Worm (Caenorhabditis elegans) whole organism, dauer: ENCODE measurements around the gene kynu-1.

ENCODE experiments used
- unc-62 ChIP-seq: sonication (generic microtip); optimal IDR thresholded peaks from 2 replicates; lab custom pipeline; 2017; ENCODE audit warnings: missing biosample characterization, missing genetic modification reagents, missing genetic modification characterization

kynu-1 gene

ce11 chrX:6107962-6108361, 1.2 kb downstream of the kynu-1 start:
- TF ChIP-seq unc-62 (GFP tag; lab: Kevin White, UChicago), result no peak

DNA sequence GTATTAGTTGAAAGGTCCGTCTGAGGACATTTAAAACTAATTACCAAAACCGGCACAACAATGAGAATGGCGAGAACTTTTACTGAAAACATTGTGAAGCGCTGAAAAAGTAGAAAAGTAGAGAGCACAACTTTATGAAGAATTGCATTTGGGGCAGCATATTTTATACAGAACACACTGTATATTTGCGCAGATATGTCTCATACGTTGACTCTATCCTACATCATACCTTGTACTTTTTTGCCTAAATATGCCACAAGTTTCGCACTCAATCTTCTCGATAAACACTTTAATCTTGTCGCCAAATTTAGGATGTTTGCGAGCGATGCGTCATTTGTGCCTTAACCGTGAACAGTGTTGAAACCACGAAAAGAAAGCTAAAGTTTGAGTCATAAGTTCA, 5.8 kb downstream of the kynu-1 start, which contains the start of gene C15H9.11:
Gene C15H9.11, minus strand, starts transcription at position 101 of the 400 bp plus-strand sequence.
- no peak for TF ChIP-seq unc-62 (GFP tag; lab: Kevin White, UChicago)

DNA sequence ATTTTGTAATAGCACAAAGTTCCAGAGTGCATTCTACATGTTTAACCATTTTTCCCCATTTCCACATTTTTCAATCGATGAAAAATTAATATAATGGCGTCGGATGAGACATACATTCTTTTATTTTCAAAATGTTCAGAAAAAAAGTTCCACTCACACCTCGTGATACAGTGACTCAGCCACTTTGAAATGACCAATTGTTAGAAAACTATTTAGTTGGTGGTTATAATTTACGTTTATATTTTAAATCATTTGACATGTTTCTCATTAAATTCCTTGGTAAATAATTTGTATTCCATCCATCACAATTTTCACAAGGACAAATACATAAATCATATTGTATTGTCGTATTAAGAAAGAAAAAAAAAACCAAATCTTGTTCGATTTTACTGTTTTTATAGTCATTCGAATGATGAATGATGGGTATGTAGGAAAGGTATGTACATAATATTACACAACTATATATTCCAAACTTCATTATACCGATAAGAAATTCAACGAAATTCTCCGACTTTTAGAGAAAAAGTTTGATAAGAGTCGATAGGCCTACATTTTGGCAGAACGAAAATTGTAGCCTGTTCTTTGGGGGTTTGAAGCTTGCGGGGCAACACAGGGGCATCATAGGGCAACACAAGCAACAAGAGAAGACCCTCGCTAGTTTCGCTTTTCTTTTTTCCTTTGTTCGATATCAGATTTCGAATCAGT, 8.6 kb downstream of the kynu-1 start:
- TF ChIP-seq unc-62 (GFP tag; lab: Kevin White, UChicago), result no peak

- no peak for TF ChIP-seq unc-62 (GFP tag; lab: Kevin White, UChicago)
Measured at ce11 chrX:6098420-6098819, 10.7 kb downstream of the kynu-1 start.

ce11 chrX:6097551-6097950, 11.6 kb downstream of the kynu-1 start, which contains the start of gene C15H9.4:
C15H9.4 (plus strand) TSS chrX:6097643.
- no peak for TF ChIP-seq unc-62 (GFP tag; lab: Kevin White, UChicago)

DNA sequence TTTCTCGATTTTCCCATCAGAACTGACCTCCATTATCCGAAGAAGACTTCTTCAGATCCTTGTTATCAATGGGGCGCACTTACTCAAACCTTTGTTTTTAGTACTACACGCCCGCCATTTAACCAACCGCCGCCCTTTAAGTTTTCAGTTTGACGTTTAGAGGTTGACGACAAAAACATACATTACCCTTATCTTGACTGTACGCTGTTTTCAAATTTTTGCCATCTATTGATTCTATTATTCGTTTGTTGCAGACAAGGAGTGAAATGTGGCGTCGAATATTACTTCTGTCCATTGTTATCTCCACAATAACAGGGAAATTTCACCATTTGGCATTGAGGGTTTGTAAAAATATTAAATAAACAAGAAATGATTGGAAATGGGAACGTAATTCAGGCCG, 16.1 kb downstream of the kynu-1 start, which contains the start of gene C15H9.5:
Gene C15H9.5, plus strand, starts transcription at position 255 of the 400 bp plus-strand sequence.
- no peak for TF ChIP-seq unc-62 (GFP tag; lab: Kevin White, UChicago)

DNA sequence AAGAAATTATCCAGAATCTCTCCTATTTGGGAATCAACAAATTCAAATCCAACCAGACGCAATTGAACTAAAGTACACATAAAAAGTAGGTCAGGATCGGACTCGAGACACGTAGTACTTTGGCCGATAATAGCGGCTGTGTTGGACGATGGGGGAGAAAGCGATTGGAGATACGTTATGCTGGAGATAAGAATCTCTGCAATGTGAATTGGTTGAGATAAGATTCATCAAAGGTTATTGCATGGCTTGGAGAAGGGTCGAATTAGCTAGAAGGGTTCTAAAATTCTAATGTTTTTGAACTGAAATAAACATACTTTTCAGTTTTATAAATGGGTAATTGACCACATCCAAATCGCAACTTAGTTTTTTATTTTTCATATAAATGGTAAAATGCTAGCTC, 16.6 kb downstream of the kynu-1 start:
- no peak for TF ChIP-seq unc-62 (GFP tag; lab: Kevin White, UChicago)

- no peak for TF ChIP-seq unc-62 (GFP tag; lab: Kevin White, UChicago)
Measured at ce11 chrX:6091967-6092366, 17.2 kb downstream of the kynu-1 start, which contains the start of gene hsp-3. hsp-3 (minus strand) TSS chrX:6092124.

ce11 chrX:6090779-6091178, 18.4 kb downstream of the kynu-1 start:
- no peak for TF ChIP-seq unc-62 (GFP tag; lab: Kevin White, UChicago)

DNA sequence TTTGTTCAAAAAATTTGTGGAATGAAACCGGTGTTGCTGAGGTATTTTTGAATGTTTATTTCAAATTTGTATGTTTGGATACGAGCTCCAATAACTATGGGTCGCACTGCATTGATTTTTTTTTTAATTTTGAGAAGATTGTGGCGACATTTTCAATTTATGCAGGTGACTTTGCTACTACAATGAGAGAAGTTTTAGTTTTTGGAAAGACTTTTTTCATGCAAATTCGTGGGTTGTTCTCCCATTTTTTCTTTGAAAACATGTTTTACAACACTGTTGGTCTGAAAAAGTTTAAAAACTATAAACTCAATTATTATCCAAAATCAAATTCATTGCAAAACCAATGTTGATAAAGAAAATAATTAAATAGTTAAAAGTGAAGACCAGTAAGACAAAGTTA, 20.4 kb downstream of the kynu-1 start:
- TF ChIP-seq unc-62 (GFP tag; lab: Kevin White, UChicago), result no peak

- TF ChIP-seq unc-62 (GFP tag; lab: Kevin White, UChicago), result no peak
Measured at ce11 chrX:6087676-6088075, 21.5 kb downstream of the kynu-1 start, which contains the start of gene C45B2.8. C45B2.8 (plus strand) TSS chrX:6087976.

DNA sequence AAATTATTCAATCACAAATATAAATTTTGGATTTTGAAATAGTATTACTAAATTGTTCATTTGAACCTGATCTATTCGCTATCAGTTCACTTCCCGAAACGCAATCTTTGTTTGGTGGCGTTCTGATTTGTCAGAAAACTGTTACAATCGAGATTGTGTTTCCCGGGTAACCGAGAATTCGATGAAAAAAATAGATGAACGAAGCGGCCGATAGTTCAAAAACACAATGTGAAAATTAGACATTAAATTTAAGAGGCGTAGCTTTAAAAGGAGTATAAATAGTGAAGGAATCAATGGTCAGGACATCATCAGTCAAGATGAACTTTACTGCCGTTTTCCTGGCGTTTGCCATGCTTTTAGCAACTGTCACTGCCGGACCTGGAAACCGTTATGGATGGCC, 23.3 kb downstream of the kynu-1 start, which contains the start of gene C45B2.1:
Gene C45B2.1, plus strand, starts transcription at position 301 of the 400 bp plus-strand sequence.
- no peak for TF ChIP-seq unc-62 (GFP tag; lab: Kevin White, UChicago)

DNA sequence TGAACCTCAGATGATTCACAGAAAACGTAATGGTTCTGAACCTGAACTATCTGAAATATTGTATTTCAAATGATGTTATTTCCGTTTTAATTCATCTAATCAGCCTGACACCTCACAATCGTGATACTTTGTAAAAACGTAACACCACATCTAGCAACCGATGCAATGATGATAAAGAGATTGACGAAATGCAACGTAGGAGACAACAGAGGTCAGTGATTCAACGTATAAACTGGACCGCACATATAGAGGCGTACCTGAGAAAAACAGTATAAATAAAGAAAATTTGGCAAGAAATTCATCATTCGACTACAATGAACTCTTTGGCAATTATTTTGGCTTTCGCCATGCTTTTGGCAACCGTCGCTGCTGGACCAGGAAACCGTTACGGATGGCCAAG, 24.7 kb downstream of the kynu-1 start, which contains the start of gene C45B2.2:
Gene C45B2.2, plus strand, starts transcription at position 301 of the 400 bp plus-strand sequence.
- TF ChIP-seq unc-62 (GFP tag; lab: Kevin White, UChicago), result no peak

DNA sequence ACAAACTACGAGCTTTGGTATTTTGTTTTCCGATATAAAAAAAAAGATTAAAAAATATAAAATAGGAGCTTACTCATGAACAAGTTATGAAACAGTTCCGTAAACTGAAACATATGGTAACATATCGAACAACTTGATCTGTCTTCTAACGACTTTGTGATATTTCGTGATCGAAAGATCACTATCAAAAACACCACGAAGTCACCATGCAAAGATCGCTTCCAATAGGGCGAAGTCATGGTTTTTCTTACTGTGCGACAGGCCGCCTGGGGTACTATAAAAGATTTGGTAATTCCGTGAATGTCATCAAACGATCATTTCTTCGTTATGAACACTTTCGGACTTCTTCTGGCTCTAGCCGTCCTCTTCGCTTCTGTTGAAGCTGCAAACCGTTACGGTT, 26.5 kb downstream of the kynu-1 start, which contains the start of gene C45B2.3:
Gene C45B2.3, plus strand, starts transcription at position 301 of the 400 bp plus-strand sequence.
- no peak for TF ChIP-seq unc-62 (GFP tag; lab: Kevin White, UChicago)

DNA sequence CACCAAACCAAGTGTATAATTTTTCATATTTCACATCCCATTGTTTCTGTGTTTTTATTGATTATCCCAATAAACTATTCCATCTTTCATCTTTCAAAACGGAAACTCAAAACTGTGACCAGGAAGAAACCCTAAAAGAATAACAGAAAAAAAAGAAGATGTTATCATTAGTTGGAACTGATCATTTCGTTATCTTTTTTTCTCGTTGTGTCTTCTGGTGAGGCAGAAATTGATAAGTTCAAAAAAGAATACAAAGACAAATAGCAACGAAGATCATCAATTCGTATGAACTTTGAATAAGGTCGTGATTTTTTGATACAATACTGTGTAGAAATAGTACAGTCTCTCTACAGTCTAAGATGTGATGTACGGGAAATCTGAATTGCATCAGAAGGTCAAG, 27.3 kb downstream of the kynu-1 start:
- TF ChIP-seq unc-62 (GFP tag; lab: Kevin White, UChicago), result no peak

DNA sequence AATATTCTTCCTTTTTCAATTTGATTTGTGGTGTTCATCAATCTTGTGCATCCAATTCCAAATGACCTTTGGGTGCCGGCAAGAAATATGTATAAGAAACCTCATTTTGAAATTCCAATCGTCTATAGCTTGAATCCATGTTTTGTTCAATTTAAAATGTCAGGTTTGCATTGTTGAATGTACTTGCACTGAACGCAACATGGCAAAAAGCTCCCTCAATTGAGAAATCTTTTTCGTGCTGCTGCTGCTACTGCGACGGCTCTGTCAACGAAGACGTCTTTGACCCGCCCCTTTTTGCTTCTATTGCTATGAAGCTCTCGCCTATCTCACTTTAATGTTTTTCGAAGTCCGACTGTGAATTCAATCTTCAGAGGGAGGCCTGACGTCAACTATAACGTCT, 33.9 kb downstream of the kynu-1 start, which contains the start of gene lgc-58:
Gene lgc-58, plus strand, starts transcription at position 301 of the 400 bp plus-strand sequence.
- no peak for TF ChIP-seq unc-62 (GFP tag; lab: Kevin White, UChicago)

- no peak for TF ChIP-seq unc-62 (GFP tag; lab: Kevin White, UChicago)
Measured at ce11 chrX:6066618-6067017, 42.5 kb downstream of the kynu-1 start.
